Worm (Caenorhabditis elegans): ENCODE results near the gene mdt-22.

DNA sequence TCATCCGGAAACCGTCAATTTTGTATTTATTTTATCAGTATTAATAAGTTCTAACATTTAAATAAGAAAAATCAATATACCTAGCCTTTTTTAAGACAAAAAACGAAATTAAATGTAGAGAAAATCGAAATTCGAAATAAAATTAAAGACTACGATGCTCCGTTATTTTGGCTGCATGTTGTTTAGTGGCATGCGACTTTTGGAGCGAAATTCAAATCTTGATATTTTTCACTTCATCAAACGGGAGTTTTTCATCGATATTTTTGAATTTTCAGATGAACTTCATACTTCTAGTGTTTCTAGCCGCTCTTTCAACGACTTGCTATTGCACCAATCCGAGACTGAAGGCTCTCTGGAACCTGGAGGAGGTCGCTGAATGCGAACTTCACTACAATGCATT lies 49.5 kb downstream of the mdt-22 start, which contains the start of gene C07E3.9:
- TF ChIP-seq T22C8.4 (GFP tag; IDR thresholded peaks at IDR 0.05) (no peak), med-1 (GFP tag; optimal IDR thresholded peaks at IDR 0.05; ENCODE audit: insufficient read depth) (no peak), flt-1 (GFP tag; IDR thresholded peaks at IDR 0.05) (no peak), ref-1 (GFP tag; conservative IDR thresholded peaks at IDR 0.05) (no peak), klf-2 (GFP tag; conservative IDR thresholded peaks at IDR 0.05) (no peak), ztf-23 (GFP tag; IDR thresholded peaks at IDR 0.05) (no peak)

Data from whole organism, midembryonic.